Worm (Caenorhabditis elegans) whole organism, L2 larva: ENCODE results near the gene srp-8.

ENCODE experiments used
- C34F6.9 ChIP-seq: fragments of 150-350 bp; optimal IDR thresholded peaks from 2 replicates; lab custom pipeline; 2014; ENCODE audit warnings: missing biosample characterization, missing genetic modification characterization
- R02D3.7 ChIP-seq: fragments of 150-350 bp; optimal IDR thresholded peaks from 2 replicates; lab custom pipeline; 2014; ENCODE audit warnings: missing biosample characterization, missing genetic modification characterization
- Y55F3AM.14 ChIP-seq: fragments of 200-800 bp; sonication (Bioruptor generic); optimal IDR thresholded peaks from 2 replicates; lab custom pipeline; 2018; ENCODE audit warnings: mild to moderate bottlenecking, missing genetic modification characterization, missing compliant biosample characterization
- aly-2 ChIP-seq: fragments of 150-350 bp; optimal IDR thresholded peaks from 2 replicates; lab custom pipeline; 2014; ENCODE audit warnings: missing biosample characterization, missing genetic modification characterization
- ama-1 ChIP-seq: fragments of 150-350 bp; optimal IDR thresholded peaks from 2 replicates; lab custom pipeline; 2018; ENCODE audit warnings: inconsistent platforms
- ceh-16 ChIP-seq: fragments of 150-350 bp; optimal IDR thresholded peaks from 2 replicates; lab custom pipeline; 2014; ENCODE audit warnings: missing biosample characterization, missing genetic modification characterization
- ceh-82 ChIP-seq: fragments of 150-350 bp; optimal IDR thresholded peaks from 2 replicates; lab custom pipeline; 2014; ENCODE audit warnings: missing biosample characterization, missing genetic modification characterization
- crh-2 ChIP-seq: sonication (generic microtip); optimal IDR thresholded peaks from 2 replicates; lab custom pipeline; 2017; ENCODE audit warnings: missing biosample characterization, missing genetic modification characterization
- dmd-4 ChIP-seq: sonication (generic microtip); optimal IDR thresholded peaks from 2 replicates; lab custom pipeline; 2017; ENCODE audit warnings: missing biosample characterization, missing genetic modification characterization
- egl-27 ChIP-seq: sonication (generic microtip); optimal IDR thresholded peaks from 3 replicates; lab custom pipeline; 2017; ENCODE audit warnings: missing biosample characterization, missing genetic modification reagents, missing genetic modification characterization
- elt-1 ChIP-seq: fragments of 150-350 bp; optimal IDR thresholded peaks from 2 replicates; lab custom pipeline; 2014; ENCODE audit warnings: missing biosample characterization, missing genetic modification characterization
- fos-1 ChIP-seq: fragments of 150-350 bp; optimal IDR thresholded peaks from 2 replicates; lab custom pipeline; 2014; ENCODE audit warnings: missing biosample characterization, missing genetic modification characterization
- gmeb-1 ChIP-seq: fragments of 150-350 bp; optimal IDR thresholded peaks from 2 replicates; lab custom pipeline; 2014; ENCODE audit warnings: missing biosample characterization, missing genetic modification characterization
- lin-11 ChIP-seq: fragments of 150-350 bp; sonication (generic microtip); optimal IDR thresholded peaks from 2 replicates; lab custom pipeline; 2014; ENCODE audit warnings: missing biosample characterization, missing genetic modification characterization, inconsistent platforms, mixed read lengths
- lin-13 ChIP-seq: fragments of 150-350 bp; optimal IDR thresholded peaks from 2 replicates; lab custom pipeline; 2014; ENCODE audit warnings: missing biosample characterization, missing genetic modification reagents, missing genetic modification characterization
- lin-39 ChIP-seq: fragments of 150-350 bp; optimal IDR thresholded peaks from 2 replicates; lab custom pipeline; 2014; ENCODE audit warnings: missing biosample characterization, missing genetic modification reagents, missing genetic modification characterization
- mbf-1 ChIP-seq: sonication (generic microtip); optimal IDR thresholded peaks from 2 replicates; lab custom pipeline; 2017; ENCODE audit warnings: missing biosample characterization, missing genetic modification characterization
- nhr-11 ChIP-seq: fragments of 150-350 bp; optimal IDR thresholded peaks from 2 replicates; lab custom pipeline; 2014; ENCODE audit warnings: missing biosample characterization, missing genetic modification characterization
- nhr-12 ChIP-seq: fragments of 150-350 bp; optimal IDR thresholded peaks from 2 replicates; lab custom pipeline; 2014; ENCODE audit warnings: missing biosample characterization, missing genetic modification characterization
- nhr-129 ChIP-seq: fragments of 150-350 bp; optimal IDR thresholded peaks from 2 replicates; lab custom pipeline; 2014; ENCODE audit warnings: missing biosample characterization, missing genetic modification characterization
- nhr-21 ChIP-seq: fragments of 150-350 bp; optimal IDR thresholded peaks from 2 replicates; lab custom pipeline; 2014; ENCODE audit warnings: missing biosample characterization, missing genetic modification characterization
- nhr-23 ChIP-seq: fragments of 150-350 bp; optimal IDR thresholded peaks from 2 replicates; lab custom pipeline; 2014; ENCODE audit warnings: missing biosample characterization, missing genetic modification reagents, missing genetic modification characterization
- nhr-237 ChIP-seq: fragments of 150-350 bp; optimal IDR thresholded peaks from 2 replicates; lab custom pipeline; 2014; ENCODE audit warnings: missing biosample characterization, missing genetic modification characterization
- nhr-6 ChIP-seq: fragments of 150-350 bp; optimal IDR thresholded peaks from 2 replicates; lab custom pipeline; 2014; ENCODE audit warnings: missing biosample characterization, missing genetic modification characterization
- sem-4 ChIP-seq: fragments of 150-350 bp; optimal IDR thresholded peaks from 2 replicates; lab custom pipeline; 2014; ENCODE audit warnings: missing biosample characterization, missing genetic modification reagents, missing genetic modification characterization
- skn-1 ChIP-seq: sonication (generic microtip); optimal IDR thresholded peaks from 2 replicates; lab custom pipeline; 2017; ENCODE audit warnings: missing biosample characterization, missing genetic modification characterization
- sma-3 ChIP-seq: sonication (generic microtip); optimal IDR thresholded peaks from 2 replicates; lab custom pipeline; 2016; ENCODE audit warnings: missing genetic modification reagents, missing genetic modification characterization, missing compliant biosample characterization
- sma-9 ChIP-seq, 2 experiments: fragments of 150-350 bp in 1 of 2; sonication (generic microtip) in 1 of 2; optimal IDR thresholded peaks; 2 replicates each; lab custom pipeline; 2014 to 2016; ENCODE audit warnings: missing genetic modification characterization in 2 of 2, mild to moderate bottlenecking in 1 of 2, missing biosample characterization in 1 of 2, missing compliant biosample characterization in 1 of 2, missing genetic modification reagents in 1 of 2, moderate library complexity in 1 of 2
- unc-39 ChIP-seq: fragments of 150-350 bp; optimal IDR thresholded peaks from 2 replicates; lab custom pipeline; 2014; ENCODE audit warnings: missing biosample characterization, missing genetic modification characterization
- unc-55 ChIP-seq: fragments of 150-350 bp; sonication (generic microtip); optimal IDR thresholded peaks from 3 replicates; lab custom pipeline; 2014; ENCODE audit warnings: missing biosample characterization, missing genetic modification reagents, missing genetic modification characterization
- ztf-1 ChIP-seq: fragments of 200-800 bp; sonication (Bioruptor generic); conservative IDR thresholded peaks from 2 replicates; pipeline ENCODE4 v1.3.6; 2022; ENCODE audit warnings: missing genetic modification characterization, missing compliant biosample characterization
- ztf-11 ChIP-seq: sonication (generic microtip); optimal IDR thresholded peaks from 2 replicates; lab custom pipeline; 2017; ENCODE audit warnings: missing biosample characterization, missing genetic modification characterization

Gene srp-8

ce11 chrV:8170300-8170699 is 13.2 kb upstream of the srp-8 start:
- TF ChIP-seq fos-1 (tag; lab: Kevin White, UChicago) (no peak), sma-3 (GFP tag; lab: Kevin White, UChicago) (no peak)

- TF ChIP-seq nhr-21 (no peak), aly-2 (tag; lab: Kevin White, UChicago) (no peak), R02D3.7 (tag; lab: Kevin White, UChicago) (no peak), unc-55 (peak; percentile 42)
- TF ChIP-seq, all 48 proteins: peak for 1
These were observed 11.8 kb upstream of the srp-8 start for ce11 chrV:8171688-8172087.

ce11 chrV:8177349-8177748 is 6.1 kb upstream of the srp-8 start, which contains the start of gene F20D6.9:
Gene F20D6.9, minus strand, starts transcription at chrV:8177449.
- no peak for TF ChIP-seq ztf-11 (tag; lab: Kevin White, UChicago)
- no peak for TF ChIP-seq nhr-237 (tag; lab: Kevin White, UChicago)
- TF ChIP-seq sem-4 = no peak
- TF ChIP-seq nhr-23 (tag; lab: Kevin White, UChicago) = no peak
- TF ChIP-seq lin-11 (tag; lab: Kevin White, UChicago) = no peak
- TF ChIP-seq nhr-6 (tag; lab: Kevin White, UChicago) = no peak

ce11 chrV:8178279-8178678 is 5.2 kb upstream of the srp-8 start:
- no peak for TF ChIP-seq dmd-4
- no peak for TF ChIP-seq mbf-1 (tag; lab: Kevin White, UChicago)
- TF ChIP-seq ama-1 (lab: Kevin White, UChicago) = no peak
- TF ChIP-seq gmeb-1 (tag; lab: Kevin White, UChicago) = no peak
- no peak for TF ChIP-seq Y55F3AM.14 (GFP tag; lab: Kevin White, UChicago)
- TF ChIP-seq sem-4 = no peak
- no peak for TF ChIP-seq sma-9 (GFP tag; optimal IDR thresholded peaks at IDR 0.05; lab: Kevin White, UChicago)
- TF ChIP-seq sma-9 (tag; optimal IDR thresholded peaks at IDR 0.05; lab: Kevin White, UChicago) = no peak
- TF ChIP-seq ztf-1 = no peak

- TF ChIP-seq ama-1 (lab: Kevin White, UChicago) (peak; percentile 29), unc-55 (peak; percentile 19), skn-1 (tag; lab: Kevin White, UChicago) (no peak), crh-2 (tag; lab: Kevin White, UChicago) (peak; percentile 50), C34F6.9 (tag; lab: Kevin White, UChicago) (peak; percentile 51), lin-39 (tag; lab: Kevin White, UChicago) (no peak), unc-39 (no peak), fos-1 (tag; lab: Kevin White, UChicago) (peak; percentile 21)
These were observed 4.5 kb upstream of the srp-8 start, which contains the start of gene srp-7 for ce11 chrV:8178914-8179542. Gene srp-7, plus strand, starts transcription at chrV:8179126.

ce11 chrV:8185737-8186136 is 2.3 kb downstream of the srp-8 start, which contains the start of gene F20D6.2:
Gene F20D6.2, plus strand, starts transcription at chrV:8186037.
- no peak for TF ChIP-seq gmeb-1 (tag; lab: Kevin White, UChicago)
- no peak for TF ChIP-seq nhr-21
- TF ChIP-seq lin-39 (tag; lab: Kevin White, UChicago) = no peak
- no peak for TF ChIP-seq elt-1 (tag; lab: Kevin White, UChicago)
- TF ChIP-seq skn-1 (tag; lab: Kevin White, UChicago) = no peak

- TF ChIP-seq egl-27 (tag; lab: Kevin White, UChicago) (no peak), nhr-11 (tag; lab: Kevin White, UChicago) (no peak), skn-1 (tag; lab: Kevin White, UChicago) (no peak), lin-39 (tag; lab: Kevin White, UChicago) (no peak), lin-13 (GFP tag; lab: Kevin White, UChicago) (no peak), sma-3 (GFP tag; lab: Kevin White, UChicago) (no peak), sma-9 (GFP tag; optimal IDR thresholded peaks at IDR 0.05; lab: Kevin White, UChicago) (no peak), sma-9 (tag; optimal IDR thresholded peaks at IDR 0.05; lab: Kevin White, UChicago) (no peak), ztf-11 (tag; lab: Kevin White, UChicago) (no peak), ztf-1 (no peak), unc-39 (no peak), lin-11 (tag; lab: Kevin White, UChicago) (no peak), ceh-82 (tag; lab: Kevin White, UChicago) (no peak), nhr-12 (tag; lab: Kevin White, UChicago) (no peak), Y55F3AM.14 (GFP tag; lab: Kevin White, UChicago) (no peak), nhr-129 (tag; lab: Kevin White, UChicago) (no peak), ceh-16 (tag; lab: Kevin White, UChicago) (no peak), gmeb-1 (tag; lab: Kevin White, UChicago) (no peak)
These were observed 4.9 kb downstream of the srp-8 start, which contains the start of gene F20D6.15 for ce11 chrV:8188421-8188820. Gene F20D6.15, minus strand, starts transcription at chrV:8188467.
